In the genomic region with DNA sequence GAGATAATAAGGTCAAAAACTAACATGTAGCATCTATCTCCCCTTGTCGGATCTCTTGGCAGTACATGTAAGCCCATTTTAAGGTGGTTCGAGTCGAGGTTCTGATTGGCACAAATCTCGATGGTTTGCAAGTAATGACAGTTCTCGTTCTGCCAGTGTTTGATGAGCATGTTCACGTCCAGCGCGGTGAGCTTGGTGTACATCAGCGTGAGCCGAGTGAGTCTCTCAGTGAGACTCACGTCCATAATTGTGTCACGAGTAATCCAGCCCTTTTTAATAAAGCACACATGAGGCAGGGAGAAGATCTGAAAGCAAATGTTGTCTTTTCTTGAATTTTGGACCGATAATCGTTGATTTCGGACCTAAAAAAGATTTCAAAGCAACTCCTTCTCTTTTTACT, we compare ENCODE assay signal across 2 worm cellular contexts.
TF ChIP-seq lines count a peak whose summit lies in the region.

A gene (minus strand): TSS at position 245 of the 400 bp plus-strand sequence.

TF ChIP-seq in whole organism, L1 larva, 84 proteins besides CTCF, POLR2A, EP300 and RAD21:
- peak; percentile 18 for TF ChIP-seq nhr-85 (tag; lab: Kevin White, UChicago)
- no peak for TF ChIP-seq alr-1 (tag; optimal IDR thresholded peaks at IDR 0.05; lab: Kevin White, UChicago; ENCODE audit: borderline replicate concordance)
- TF ChIP-seq ceh-88 (GFP tag; IDR thresholded peaks at IDR 0.05; lab: Robert Waterston, UW) = no peak
- TF ChIP-seq pag-3 (tag; optimal IDR thresholded peaks at IDR 0.05; lab: Kevin White, UChicago; ENCODE audit: borderline replicate concordance, insufficient read depth) = no peak
- no peak for TF ChIP-seq nhr-84 (tag; optimal IDR thresholded peaks at IDR 0.05; lab: Kevin White, UChicago)
- TF ChIP-seq isw-1 (GFP tag; IDR thresholded peaks at IDR 0.05; lab: Robert Waterston, UW) = no peak

TF ChIP-seq in whole organism, L4 larva, 104 proteins besides CTCF, POLR2A, EP300 and RAD21:
- TF ChIP-seq unc-62 (GFP tag; optimal IDR thresholded peaks at IDR 0.05 in 1 of 2; lab: Kevin White, UChicago) = peak in 1 of 2 experiments; percentile 97
- TF ChIP-seq unc-62 (tag; optimal IDR thresholded peaks at IDR 0.05; lab: Kevin White, UChicago) = no peak
- TF ChIP-seq T26A8.4 (GFP tag; IDR thresholded peaks at IDR 0.05; lab: Robert Waterston, UW) = no peak
- TF ChIP-seq aha-1 (tag; lab: Kevin White, UChicago) = peak; percentile 79
- TF ChIP-seq snpc-1.2 (GFP tag; IDR thresholded peaks at IDR 0.05; lab: Robert Waterston, UW) = 0 out of 2 replicates have a peak, but pooled peaks have one; percentile 8
TF ChIP-seq in whole organism, L4 larva: peak in this region for 3.
